Worm (Caenorhabditis elegans): ENCODE results near the gene lec-8.

DNA sequence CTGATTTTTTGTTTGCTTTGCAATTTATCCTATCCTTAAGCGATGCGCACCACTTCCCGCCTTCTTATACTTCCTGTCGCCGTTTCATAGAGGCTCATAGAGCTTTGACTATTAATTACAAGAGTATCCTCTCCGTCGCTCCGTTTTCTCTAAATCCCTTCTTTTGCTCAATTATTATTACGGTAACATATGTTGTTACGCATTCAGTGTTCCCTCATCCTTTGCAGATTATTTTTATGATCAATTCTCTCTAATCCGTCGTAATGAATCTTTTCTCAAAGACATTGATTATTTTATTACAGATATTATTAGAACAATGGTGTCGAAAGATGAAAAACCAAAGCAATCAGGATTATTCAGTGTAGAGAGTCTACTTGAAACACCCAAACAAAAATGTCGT is 3.4 kb upstream of the lec-8 start, which contains the start of gene vab-15:
- TF ChIP-seq pha-4 (GFP tag; IDR thresholded peaks at IDR 0.05) (no peak), pha-4 (tag; optimal IDR thresholded peaks at IDR 0.05) (no peak), tra-1 (GFP tag; IDR thresholded peaks at IDR 0.05) (no peak), ztf-11 (tag; optimal IDR thresholded peaks at IDR 0.05) (no peak), ceh-82 (tag; optimal IDR thresholded peaks at IDR 0.05) (no peak)

Measured in whole organism, L4 larva.